Fruit fly (Drosophila melanogaster) whole organism, embryonic: ENCODE results near the gene Dhdds.

Experiments used
- ATbp ChIP-seq: fragments of 200-800 bp; sonication (Bioruptor generic); optimal IDR thresholded peaks from 2 replicates; lab custom pipeline; 2017; ENCODE audit warnings: missing biosample characterization, mild to moderate bottlenecking, missing genetic modification characterization, missing genetic modification reagents
- B-H1 ChIP-seq: fragments of 200-800 bp; sonication (Bioruptor generic); IDR thresholded peaks from 3 replicates; pipeline ENCODE4 v1.3.6; 2022; ENCODE audit warnings: missing biosample characterization, missing genetic modification characterization
- CG10979 ChIP-seq: fragments of 200-800 bp; sonication (Bioruptor generic); optimal IDR thresholded peaks from 2 replicates; lab custom pipeline; 2018; ENCODE audit warnings: missing biosample characterization, mild to moderate bottlenecking, missing genetic modification characterization, moderate library complexity
- CG11560 ChIP-seq: fragments of 200-800 bp; sonication (Bioruptor generic); IDR thresholded peaks from 3 replicates; pipeline ENCODE4 v1.3.6; 2022; ENCODE audit warnings: missing biosample characterization, missing genetic modification characterization
- CG11695 ChIP-seq: fragments of 200-800 bp; sonication (Bioruptor generic); IDR thresholded peaks from 3 replicates; pipeline ENCODE4 v1.3.6; 2022; ENCODE audit warnings: missing biosample characterization, missing genetic modification characterization
- CG12744 ChIP-seq: fragments of 200-800 bp; sonication (Bioruptor generic); optimal IDR thresholded peaks from 2 replicates; lab custom pipeline; 2016; ENCODE audit warnings: missing biosample characterization, missing genetic modification characterization
- CG14667 ChIP-seq: fragments of 200-800 bp; sonication (Bioruptor generic); IDR thresholded peaks from 2 replicates; pipeline ENCODE4 v1.3.6; 2022; ENCODE audit warnings: missing biosample characterization, missing genetic modification characterization
- CG17328 ChIP-seq: fragments of 200-800 bp; sonication (Bioruptor generic); IDR thresholded peaks from 2 replicates; pipeline ENCODE4 v1.3.6; 2022; ENCODE audit warnings: missing biosample characterization, missing genetic modification characterization
- CG17359 ChIP-seq: fragments of 200-800 bp; sonication (Bioruptor generic); optimal IDR thresholded peaks from 3 replicates; lab custom pipeline; 2018; ENCODE audit warnings: missing biosample characterization, mild to moderate bottlenecking, missing genetic modification characterization, moderate library complexity
- CG17361 ChIP-seq: fragments of 200-800 bp; sonication (Bioruptor generic); IDR thresholded peaks from 3 replicates; pipeline ENCODE4 v1.3.6; 2022; ENCODE audit warnings: missing biosample characterization, missing genetic modification characterization
- CG17385 ChIP-seq: fragments of 200-800 bp; sonication (Bioruptor generic); optimal IDR thresholded peaks from 3 replicates; lab custom pipeline; 2018; ENCODE audit warnings: missing biosample characterization, mild to moderate bottlenecking, missing genetic modification characterization
- CG1832 ChIP-seq: fragments of 200-800 bp; sonication (Bioruptor generic); optimal IDR thresholded peaks from 2 replicates; lab custom pipeline; 2017; ENCODE audit warnings: missing biosample characterization, mild to moderate bottlenecking, missing genetic modification characterization, inconsistent platforms
- CG2678 ChIP-seq: fragments of 200-800 bp; sonication (Bioruptor generic); optimal IDR thresholded peaks from 3 replicates; lab custom pipeline; 2019; ENCODE audit warnings: missing biosample characterization, mild to moderate bottlenecking, missing genetic modification characterization, moderate library complexity
- CG2712 ChIP-seq: fragments of 200-800 bp; optimal IDR thresholded peaks from 3 replicates; lab custom pipeline; 2019; ENCODE audit warnings: missing biosample characterization, mild to moderate bottlenecking, missing genetic modification characterization, moderate library complexity
- CG31365 ChIP-seq: fragments of 200-800 bp; sonication (Bioruptor generic); optimal IDR thresholded peaks from 2 replicates; lab custom pipeline; 2018; ENCODE audit warnings: missing biosample characterization, mild to moderate bottlenecking, missing genetic modification characterization
- CG3163 ChIP-seq: fragments of 200-800 bp; sonication (Bioruptor generic); optimal IDR thresholded peaks from 3 replicates; lab custom pipeline; 2016; ENCODE audit warnings: missing biosample characterization, missing genetic modification characterization
- CG3407 ChIP-seq: fragments of 200-800 bp; sonication (Bioruptor generic); optimal IDR thresholded peaks from 2 replicates; lab custom pipeline; 2018; ENCODE audit warnings: missing biosample characterization, mild to moderate bottlenecking, missing genetic modification characterization
- CG3838 ChIP-seq: fragments of 200-800 bp; sonication (Bioruptor generic); optimal IDR thresholded peaks from 3 replicates; lab custom pipeline; 2016; ENCODE audit warnings: missing biosample characterization, missing genetic modification characterization
- CG4282 ChIP-seq: fragments of 200-800 bp; sonication (Bioruptor generic); optimal IDR thresholded peaks from 2 replicates; lab custom pipeline; 2016; ENCODE audit warnings: missing biosample characterization, missing genetic modification characterization
- CG4424 ChIP-seq: fragments of 200-800 bp; sonication (Bioruptor generic); optimal IDR thresholded peaks from 3 replicates; lab custom pipeline; 2016; ENCODE audit warnings: missing biosample characterization, missing genetic modification characterization
- CG7987 ChIP-seq: fragments of 200-800 bp; sonication (Bioruptor generic); optimal IDR thresholded peaks from 2 replicates; lab custom pipeline; 2018; ENCODE audit warnings: missing biosample characterization, mild to moderate bottlenecking, missing genetic modification characterization, moderate library complexity
- D19B ChIP-seq: fragments of 200-800 bp; sonication (Bioruptor generic); optimal IDR thresholded peaks from 2 replicates; lab custom pipeline; 2017; ENCODE audit warnings: missing biosample characterization, mild to moderate bottlenecking, missing genetic modification characterization
- Fer3 ChIP-seq: fragments of 200-800 bp; sonication (Bioruptor generic); optimal IDR thresholded peaks from 2 replicates; lab custom pipeline; 2018; ENCODE audit warnings: missing biosample characterization, mild to moderate bottlenecking, missing genetic modification characterization, moderate library complexity
- HLH3B ChIP-seq: fragments of 200-800 bp; sonication (Bioruptor generic); IDR thresholded peaks from 2 replicates; pipeline ENCODE4 v1.3.6; 2022; ENCODE audit warnings: missing biosample characterization, missing genetic modification characterization
- HmgD ChIP-seq: fragments of 200-800 bp; sonication (Bioruptor generic); optimal IDR thresholded peaks from 3 replicates; lab custom pipeline; 2016; ENCODE audit warnings: missing biosample characterization, missing genetic modification characterization
- Med ChIP-seq: fragments of 200-800 bp; sonication (Bioruptor generic); peaks from one replicate; lab custom pipeline; 2016; ENCODE audit warnings: missing biosample characterization, missing genetic modification characterization, mild to moderate bottlenecking, inconsistent platforms, moderate library complexity
- Meics ChIP-seq: fragments of 200-800 bp; sonication (Bioruptor generic); optimal IDR thresholded peaks from 2 replicates; lab custom pipeline; 2017; ENCODE audit warnings: missing biosample characterization, mild to moderate bottlenecking, missing genetic modification characterization
- Nf-YB ChIP-seq: fragments of 200-800 bp; sonication (Bioruptor generic); optimal IDR thresholded peaks from 3 replicates; lab custom pipeline; 2019; ENCODE audit warnings: missing biosample characterization, mild to moderate bottlenecking, missing genetic modification characterization, moderate library complexity
- PHDP ChIP-seq: fragments of 200-800 bp; sonication (Bioruptor generic); optimal IDR thresholded peaks from 3 replicates; lab custom pipeline; 2018; ENCODE audit warnings: missing biosample characterization, mild to moderate bottlenecking, missing genetic modification characterization, moderate library complexity
- Rfx ChIP-seq: fragments of 200-800 bp; sonication (Bioruptor generic); IDR thresholded peaks from 2 replicates; pipeline ENCODE4 v1.3.6; 2022; ENCODE audit warnings: missing biosample characterization, missing genetic modification characterization
- aop ChIP-seq: fragments of 200-800 bp; sonication (Bioruptor generic); IDR thresholded peaks from 2 replicates; pipeline ENCODE4 v1.3.6; 2022; ENCODE audit warnings: missing biosample characterization, missing genetic modification characterization
- ap ChIP-seq: fragments of 200-800 bp; sonication (Bioruptor generic); IDR thresholded peaks from 2 replicates; pipeline ENCODE4 v1.3.6; 2022; ENCODE audit warnings: missing biosample characterization, missing genetic modification characterization
- ash1 ChIP-seq: fragments of 200-800 bp; sonication (Bioruptor generic); optimal IDR thresholded peaks from 2 replicates; lab custom pipeline; 2018; ENCODE audit warnings: missing biosample characterization, mild to moderate bottlenecking, missing genetic modification characterization
- br ChIP-seq: fragments of >200 bp; optimal IDR thresholded peaks from 2 replicates; lab custom pipeline; 2017
- dmrt11E ChIP-seq: fragments of 200-800 bp; sonication (Bioruptor generic); optimal IDR thresholded peaks from 3 replicates; lab custom pipeline; 2018; ENCODE audit warnings: missing biosample characterization, mild to moderate bottlenecking, missing genetic modification characterization, moderate library complexity
- esg ChIP-seq: fragments of 200-800 bp; sonication (Bioruptor generic); conservative IDR thresholded peaks from 2 replicates; pipeline ENCODE4 v1.3.6; 2022; ENCODE audit warnings: missing biosample characterization, missing genetic modification characterization
- eve ChIP-seq, 2 experiments: fragments of >200 bp; optimal IDR thresholded peaks; 2 replicates each; lab custom pipeline; 2017; ENCODE audit warnings: missing biosample characterization in 2 of 2, missing genetic modification characterization in 2 of 2
- eyg ChIP-seq: fragments of 200-800 bp; sonication (Bioruptor generic); optimal IDR thresholded peaks from 3 replicates; lab custom pipeline; 2016; ENCODE audit warnings: missing biosample characterization, missing genetic modification characterization
- gce ChIP-seq: fragments of 200-800 bp; sonication (Bioruptor generic); IDR thresholded peaks from 3 replicates; pipeline ENCODE4 v1.3.6; 2022; ENCODE audit warnings: missing biosample characterization, missing genetic modification characterization
- gem ChIP-seq: fragments of 200-800 bp; sonication (Bioruptor generic); optimal IDR thresholded peaks from 2 replicates; lab custom pipeline; 2019; ENCODE audit warnings: missing biosample characterization, mild to moderate bottlenecking, missing genetic modification characterization, moderate library complexity
- grau ChIP-seq: fragments of 200-800 bp; optimal IDR thresholded peaks from 3 replicates; lab custom pipeline; 2019; ENCODE audit warnings: missing biosample characterization, mild to moderate bottlenecking, missing genetic modification characterization, moderate library complexity
- hth ChIP-seq: fragments of >200 bp; optimal IDR thresholded peaks from 2 replicates; lab custom pipeline; 2017; ENCODE audit warnings: inconsistent platforms
- ind ChIP-seq: fragments of 200-800 bp; sonication (Bioruptor generic); optimal IDR thresholded peaks from 3 replicates; lab custom pipeline; 2016; ENCODE audit warnings: missing biosample characterization, missing genetic modification characterization
- lmd ChIP-seq: fragments of 200-800 bp; sonication (Bioruptor generic); IDR thresholded peaks from 2 replicates; pipeline ENCODE4 v1.3.6; 2022; ENCODE audit warnings: missing biosample characterization, missing genetic modification characterization
- lola ChIP-seq, 3 experiments: fragments of >200 bp in 2 of 3; fragments of 200-800 bp in 1 of 3; sonication (Bioruptor generic) in 1 of 3; optimal IDR thresholded peaks; 2 replicates each; lab custom pipeline; 2017 to 2019; ENCODE audit warnings: missing biosample characterization in 3 of 3, missing genetic modification characterization in 3 of 3, mild to moderate bottlenecking in 1 of 3, moderate library complexity in 1 of 3
- lov ChIP-seq, 2 experiments: fragments of 200-800 bp in 1 of 2; fragments of >200 bp in 1 of 2; sonication (Bioruptor generic) in 1 of 2; IDR thresholded peaks in 1 of 2; optimal IDR thresholded peaks in 1 of 2; 2 replicates in 1 of 2; 3 replicates in 1 of 2; pipeline versions ENCODE4 v1.3.6 to Lab custom; 2017 to 2022; ENCODE audit warnings: missing biosample characterization in 1 of 2, missing genetic modification characterization in 1 of 2
- onecut ChIP-seq: fragments of 200-800 bp; sonication (Bioruptor generic); IDR thresholded peaks from 2 replicates; pipeline ENCODE4 v1.3.6; 2022; ENCODE audit warnings: missing biosample characterization, missing genetic modification characterization
- ranshi ChIP-seq: fragments of 200-800 bp; sonication (Bioruptor generic); IDR thresholded peaks from 2 replicates; pipeline ENCODE4 v1.3.6; 2022; ENCODE audit warnings: missing biosample characterization, missing genetic modification characterization
- row ChIP-seq: fragments of 200-800 bp; sonication (Bioruptor generic); IDR thresholded peaks from 3 replicates; pipeline ENCODE4 v1.3.6; 2022; ENCODE audit warnings: missing biosample characterization, missing genetic modification characterization
- stc ChIP-seq: fragments of 200-800 bp; sonication (Bioruptor generic); IDR thresholded peaks from 2 replicates; pipeline ENCODE4 v1.3.6; 2022; ENCODE audit warnings: missing biosample characterization, missing genetic modification characterization
- ttk ChIP-seq: fragments of 200-800 bp; sonication (Bioruptor generic); IDR thresholded peaks from 2 replicates; pipeline ENCODE4 v2.1.2; 2022; ENCODE audit warnings: missing biosample characterization, missing genetic modification characterization

Gene Dhdds

dm6 chrX:7909482-7909881 lies 23.7 kb downstream of the Dhdds start (continued):
- no peak for TF ChIP-seq HmgD (GFP tag; lab: Kevin White, UChicago)
- 0 out of 3 replicates have a peak, but pooled peaks have one; percentile 11 for TF ChIP-seq B-H1 (GFP tag; lab: Robert Waterston, UW)
- TF ChIP-seq CG4424 (GFP tag; lab: Kevin White, UChicago): peak; percentile 20
- TF ChIP-seq CG3407 (GFP tag; lab: Kevin White, UChicago): no peak
- no peak for TF ChIP-seq eyg
- TF ChIP-seq ap: no peak
- no peak for TF ChIP-seq CG1832 (GFP tag; lab: Kevin White, UChicago)
- TF ChIP-seq ash1 (GFP tag; lab: Kevin White, UChicago): no peak
- no peak for TF ChIP-seq CG7987 (GFP tag; lab: Kevin White, UChicago)
- peak; percentile 12 for TF ChIP-seq ind (GFP tag; lab: Kevin White, UChicago)
- peak; percentile 7 for TF ChIP-seq CG2712 (tag; lab: Kevin White, UChicago)
- TF ChIP-seq CG17359 (tag; lab: Kevin White, UChicago): peak; percentile 17
- peak; percentile 50; the same call in 1 of the 2 replicates for TF ChIP-seq stc
- no peak for TF ChIP-seq CG17361
- TF ChIP-seq lov (optimal IDR thresholded peaks at IDR 0.05; lab: Kevin White, UChicago): no peak
- TF ChIP-seq lov (GFP tag; IDR thresholded peaks at IDR 0.05; lab: Robert Waterston, UW): no peak
- TF ChIP-seq HLH3B (GFP tag; lab: Robert Waterston, UW): 0 out of 2 replicates have a peak, but pooled peaks have one; percentile 25
- TF ChIP-seq ATbp (GFP tag; lab: Kevin White, UChicago): peak; percentile 27
- no peak for TF ChIP-seq eve (GFP tag; optimal IDR thresholded peaks at IDR 0.05; lab: Kevin White, UChicago)
- TF ChIP-seq CG11560: no peak
- TF ChIP-seq Nf-YB (GFP tag; lab: Kevin White, UChicago): no peak
- TF ChIP-seq CG31365 (tag; lab: Kevin White, UChicago): no peak
- TF ChIP-seq onecut (GFP tag; lab: Robert Waterston, UW): 0 out of 2 replicates have a peak, but pooled peaks have one; percentile 15
- TF ChIP-seq CG17328 (GFP tag; lab: Robert Waterston, UW): no peak
- peak; percentile 62 for TF ChIP-seq gem (tag; lab: Kevin White, UChicago)
- no peak for TF ChIP-seq aop
- no peak for TF ChIP-seq gce
- TF ChIP-seq Rfx (GFP tag; lab: Robert Waterston, UW): peak; percentile 50
- no peak for TF ChIP-seq CG14667 (GFP tag; lab: Robert Waterston, UW)
- peak; percentile 60; the same call in 2 of the 3 replicates for TF ChIP-seq row (GFP tag; lab: Robert Waterston, UW)
- 0 out of 2 replicates have a peak, but pooled peaks have one; percentile 36 for TF ChIP-seq ranshi (GFP tag; lab: Robert Waterston, UW)
- no peak for TF ChIP-seq CG4282 (GFP tag; lab: Kevin White, UChicago)
- TF ChIP-seq lmd: 0 out of 2 replicates have a peak, but pooled peaks have one; percentile 33
- TF ChIP-seq br: no peak
- peak; percentile 5 for TF ChIP-seq CG17385 (GFP tag; lab: Kevin White, UChicago)
- TF ChIP-seq PHDP (tag; lab: Kevin White, UChicago): peak; percentile 46
- TF ChIP-seq ttk (GFP tag; lab: Robert Waterston, UW): 0 out of 2 replicates have a peak, but pooled peaks have one; percentile 44
- no peak for TF ChIP-seq hth (lab: Kevin White, UChicago)
- TF ChIP-seq dmrt11E (tag; lab: Kevin White, UChicago): no peak
- TF ChIP-seq Med (GFP tag; lab: Kevin White, UChicago): peak; percentile 79
- peak; percentile 42 for TF ChIP-seq Meics
- TF ChIP-seq grau (tag; lab: Kevin White, UChicago): peak; percentile 41
- no peak for TF ChIP-seq CG2678 (tag; lab: Kevin White, UChicago)
- TF ChIP-seq CG11695 (GFP tag; lab: Robert Waterston, UW): 0 out of 3 replicates have a peak, but pooled peaks have one; percentile 21
- no peak for TF ChIP-seq CG3838 (GFP tag; lab: Kevin White, UChicago)
- peak; percentile 3 for TF ChIP-seq Fer3 (tag; lab: Kevin White, UChicago)
- TF ChIP-seq CG3163 (GFP tag; lab: Kevin White, UChicago): no peak
- 0 out of 2 replicates have a peak, but pooled peaks have one; percentile 11 for TF ChIP-seq esg (GFP tag; lab: Robert Waterston, UW)
- TF ChIP-seq CG10979: peak; percentile 16
- TF ChIP-seq D19B (GFP tag; lab: Kevin White, UChicago): no peak
- TF ChIP-seq CG12744 (GFP tag; lab: Kevin White, UChicago): no peak
- no peak for TF ChIP-seq lola (GFP tag; optimal IDR thresholded peaks at IDR 0.05; lab: Kevin White, UChicago)
